Worm (Caenorhabditis elegans): Measurements from ENCODE around the gene Y17G7B.3.

DNA sequence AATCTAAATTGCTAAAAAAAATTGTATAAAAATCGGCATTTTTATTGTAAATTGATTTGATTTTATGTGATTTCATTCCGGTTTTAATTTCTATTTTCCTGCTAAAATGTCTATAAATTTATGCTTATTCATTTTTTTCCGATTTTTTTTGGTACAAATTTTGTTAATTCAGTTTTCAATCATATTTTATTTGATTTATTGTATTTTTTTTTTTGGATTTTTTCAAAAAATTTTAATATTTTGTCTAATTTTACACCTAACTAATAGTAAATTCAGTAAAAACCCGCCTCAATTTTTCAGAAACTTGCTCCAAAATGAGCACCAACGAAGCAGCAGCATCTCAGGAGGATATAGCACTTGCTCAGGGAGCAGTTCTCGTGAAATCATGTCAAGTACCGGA lies 3.9 kb downstream of the Y17G7B.3 start, which contains the start of gene dhps-1:
- TF ChIP-seq lin-13 (GFP tag; optimal IDR thresholded peaks at IDR 0.05) (no peak), rbr-2 (tag; optimal IDR thresholded peaks at IDR 0.05) (no peak), hlh-30 (tag; optimal IDR thresholded peaks at IDR 0.05; ENCODE audit: insufficient read depth) (no peak), aly-2 (tag; optimal IDR thresholded peaks at IDR 0.05) (no peak), nhr-10 (tag; optimal IDR thresholded peaks at IDR 0.05) (no peak), F37D6.2 (tag; optimal IDR thresholded peaks at IDR 0.05) (no peak), egl-27 (tag; optimal IDR thresholded peaks at IDR 0.05) (no peak), nhr-77 (tag; optimal IDR thresholded peaks at IDR 0.05) (no peak), madf-9 (GFP tag; conservative IDR thresholded peaks at IDR 0.05) (no peak), nhr-6 (tag; optimal IDR thresholded peaks at IDR 0.05) (no peak), ceh-82 (tag; optimal IDR thresholded peaks at IDR 0.05) (no peak), nhr-28 (tag; optimal IDR thresholded peaks at IDR 0.05) (no peak)

Data from whole organism, L4 larva.